Fruit fly (Drosophila melanogaster): ENCODE data around the gene Bka.

The Bka gene

DNA sequence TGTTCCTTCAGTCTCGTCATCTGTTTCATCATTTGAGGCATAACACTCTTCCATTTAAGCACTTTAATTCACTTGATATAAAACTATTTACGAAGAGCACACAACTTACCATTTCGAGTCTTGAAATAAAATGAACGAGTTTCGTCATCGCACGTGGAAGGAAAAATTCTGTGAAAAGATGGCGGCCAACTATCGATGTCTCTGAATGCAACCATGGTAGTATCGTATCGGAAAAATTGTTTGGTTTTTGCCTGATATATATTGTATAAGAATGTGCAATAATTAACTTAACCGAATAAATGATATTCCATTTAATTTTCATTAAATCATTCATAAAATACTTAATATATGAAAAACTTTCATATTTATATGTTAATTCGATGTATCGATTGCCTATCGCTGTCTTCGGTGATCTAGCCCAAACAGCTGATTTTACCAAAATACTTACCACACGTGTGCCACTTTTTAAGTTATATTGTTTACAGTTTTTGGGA lies at the start of gene Bka:
Gene Bka (plus strand): TSS at position 417 of the 494 bp plus-strand sequence.
- TF ChIP-seq CG9948 (tag; optimal IDR thresholded peaks at IDR 0.05) (no peak), D1 (tag; optimal IDR thresholded peaks at IDR 0.05) (peak; percentile 30), CG14655 (GFP tag; optimal IDR thresholded peaks at IDR 0.05) (no peak), CG8301 (tag; optimal IDR thresholded peaks at IDR 0.05) (no peak), CG34367 (tag; optimal IDR thresholded peaks at IDR 0.05) (no peak), EcR (GFP tag; optimal IDR thresholded peaks at IDR 0.05) (no peak), CG17806 (tag; optimal IDR thresholded peaks at IDR 0.05) (no peak), gl (tag; optimal IDR thresholded peaks at IDR 0.05) (peak; percentile 8), rn (GFP tag; IDR thresholded peaks at IDR 0.05) (no peak), Ets98B (GFP tag; IDR thresholded peaks at IDR 0.05) (no peak), Pif1B (GFP tag; optimal IDR thresholded peaks at IDR 0.05) (peak; percentile 48), CG4496 (GFP tag; IDR thresholded peaks at IDR 0.05) (peak; percentile 7; the same call in 1 of the 3 replicates), CG15710 (tag; optimal IDR thresholded peaks at IDR 0.05) (peak; percentile 45), CG8159 (tag; optimal IDR thresholded peaks at IDR 0.05) (no peak), CG13204 (GFP tag; optimal IDR thresholded peaks at IDR 0.05) (no peak), Snoo (tag; optimal IDR thresholded peaks at IDR 0.05) (peak; percentile 59), CG32121 (GFP tag; IDR thresholded peaks at IDR 0.05) (no peak), Pif1A (GFP tag; optimal IDR thresholded peaks at IDR 0.05) (no peak), fd96Ca (GFP tag; IDR thresholded peaks at IDR 0.05) (no peak)

DNA sequence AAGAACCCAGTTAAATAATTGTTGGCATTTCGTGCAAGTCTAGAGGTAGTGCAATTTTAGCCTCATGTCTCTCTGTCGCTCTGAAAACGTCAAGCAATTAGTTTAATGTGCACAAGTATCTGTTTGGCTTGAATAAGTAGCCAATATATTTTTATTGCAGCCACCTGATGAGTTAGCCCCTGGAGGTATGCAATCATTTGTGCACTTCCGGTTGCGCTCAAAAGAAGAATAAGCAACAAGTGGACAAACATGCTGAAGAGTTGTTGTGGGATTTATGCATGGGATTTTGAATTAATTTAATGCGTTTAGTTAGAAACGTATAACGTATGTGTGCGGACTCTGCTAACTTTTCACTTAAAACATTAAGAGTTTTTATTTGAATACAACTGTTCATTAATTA lies 44.3 kb upstream of the Bka start:
- no peak for TF ChIP-seq Pif1B (GFP tag; optimal IDR thresholded peaks at IDR 0.05)
- no peak for TF ChIP-seq CG9948 (tag; optimal IDR thresholded peaks at IDR 0.05)
- TF ChIP-seq CG14655 (GFP tag; optimal IDR thresholded peaks at IDR 0.05): no peak
- no peak for TF ChIP-seq CG13204 (GFP tag; optimal IDR thresholded peaks at IDR 0.05)
- TF ChIP-seq Snoo (tag; optimal IDR thresholded peaks at IDR 0.05): no peak
- TF ChIP-seq Pif1A (GFP tag; optimal IDR thresholded peaks at IDR 0.05): no peak
- TF ChIP-seq rn (GFP tag; IDR thresholded peaks at IDR 0.05): no peak
- no peak for TF ChIP-seq gl (tag; optimal IDR thresholded peaks at IDR 0.05)
- no peak for TF ChIP-seq CG8159 (tag; optimal IDR thresholded peaks at IDR 0.05)
- no peak for TF ChIP-seq CG32121 (GFP tag; IDR thresholded peaks at IDR 0.05)
- TF ChIP-seq CG34367 (tag; optimal IDR thresholded peaks at IDR 0.05): no peak
- no peak for TF ChIP-seq Ets98B (GFP tag; IDR thresholded peaks at IDR 0.05)
- TF ChIP-seq CG10348 (GFP tag; IDR thresholded peaks at IDR 0.05): no peak
- TF ChIP-seq fd96Ca (GFP tag; IDR thresholded peaks at IDR 0.05): no peak
- no peak for TF ChIP-seq D1 (tag; optimal IDR thresholded peaks at IDR 0.05)

DNA sequence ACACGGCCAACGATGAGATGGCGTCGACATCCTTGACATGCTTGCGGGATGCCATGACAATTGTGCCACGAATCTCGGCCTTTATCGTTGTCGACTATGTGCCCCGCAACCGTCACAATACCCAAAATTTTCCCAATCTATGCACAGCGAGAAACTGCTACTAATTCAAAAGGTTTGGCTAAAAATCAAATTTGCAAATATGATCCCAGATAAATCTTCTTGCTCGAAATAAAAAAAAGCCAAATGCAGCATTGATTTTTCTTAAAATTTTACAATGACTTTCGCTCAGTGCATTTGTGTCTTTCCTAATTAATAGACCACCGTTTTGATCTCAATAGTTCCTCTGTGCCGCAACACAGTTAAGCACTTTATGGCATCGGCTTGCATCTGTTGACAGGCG lies 32.1 kb upstream of the Bka start:
- no peak for TF ChIP-seq Pif1A (GFP tag; optimal IDR thresholded peaks at IDR 0.05)
- TF ChIP-seq CG8159 (tag; optimal IDR thresholded peaks at IDR 0.05): peak; percentile 7
- no peak for TF ChIP-seq D1 (tag; optimal IDR thresholded peaks at IDR 0.05)
- no peak for TF ChIP-seq CG17806 (tag; optimal IDR thresholded peaks at IDR 0.05)
- peak; percentile 28; the same call in 1 of the 3 replicates for TF ChIP-seq CG4496 (GFP tag; IDR thresholded peaks at IDR 0.05)

DNA sequence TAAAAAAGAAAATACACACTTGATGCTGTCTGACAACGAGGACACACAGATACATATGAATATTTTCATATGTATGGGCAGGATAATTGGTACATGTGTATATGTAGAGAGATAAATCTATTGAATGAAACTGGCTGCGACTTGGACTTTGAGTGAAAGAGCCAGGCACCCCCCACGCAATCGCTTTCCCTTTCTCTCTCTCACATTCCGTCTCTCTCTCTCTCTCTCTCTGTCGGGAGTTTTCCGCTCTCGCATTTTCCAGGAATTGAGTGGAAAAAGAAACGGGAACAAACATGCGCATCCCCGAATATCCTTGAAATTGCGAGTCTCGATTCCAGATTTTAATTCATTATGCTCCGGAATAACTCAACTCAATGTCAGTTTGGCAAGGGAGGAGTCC lies 31.6 kb upstream of the Bka start:
- TF ChIP-seq Pif1B (GFP tag; optimal IDR thresholded peaks at IDR 0.05) (no peak), CG8301 (tag; optimal IDR thresholded peaks at IDR 0.05) (no peak)

DNA sequence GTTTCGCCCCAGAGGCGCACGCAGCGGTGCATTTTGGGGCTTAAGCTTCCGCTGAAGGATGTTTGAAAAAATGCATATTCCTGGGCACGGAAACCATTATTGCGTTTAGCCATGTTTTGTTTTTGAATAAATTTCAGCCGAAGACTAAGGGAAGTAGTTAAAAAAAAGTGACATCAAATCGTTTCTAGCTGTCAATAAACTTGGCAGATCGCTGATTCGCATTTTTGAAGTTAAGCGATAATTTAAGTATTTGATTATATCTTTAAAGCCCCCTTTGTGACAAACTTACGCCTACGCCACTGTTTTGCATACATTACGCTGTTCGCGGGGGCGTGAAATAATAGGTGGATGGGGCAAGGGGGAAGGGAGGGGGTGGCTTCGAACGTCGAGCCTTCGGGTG lies 30.8 kb upstream of the Bka start:
- TF ChIP-seq CG13204 (GFP tag; optimal IDR thresholded peaks at IDR 0.05) (no peak), D1 (tag; optimal IDR thresholded peaks at IDR 0.05) (no peak), CG34367 (tag; optimal IDR thresholded peaks at IDR 0.05) (peak; percentile 29), Pif1B (GFP tag; optimal IDR thresholded peaks at IDR 0.05) (no peak), gl (tag; optimal IDR thresholded peaks at IDR 0.05) (no peak), CG8159 (tag; optimal IDR thresholded peaks at IDR 0.05) (peak; percentile 65), CG15710 (tag; optimal IDR thresholded peaks at IDR 0.05) (peak; percentile 48), CG32121 (GFP tag; IDR thresholded peaks at IDR 0.05) (no peak), rn (GFP tag; IDR thresholded peaks at IDR 0.05) (no peak), Snoo (tag; optimal IDR thresholded peaks at IDR 0.05) (no peak), Pif1A (GFP tag; optimal IDR thresholded peaks at IDR 0.05) (peak; percentile 32), EcR (GFP tag; optimal IDR thresholded peaks at IDR 0.05) (no peak), CG10348 (GFP tag; IDR thresholded peaks at IDR 0.05) (no peak), CG17806 (tag; optimal IDR thresholded peaks at IDR 0.05) (no peak), CG4496 (GFP tag; IDR thresholded peaks at IDR 0.05) (no peak), CG8301 (tag; optimal IDR thresholded peaks at IDR 0.05) (no peak), CG14655 (GFP tag; optimal IDR thresholded peaks at IDR 0.05) (peak; percentile 25), fd96Ca (GFP tag; IDR thresholded peaks at IDR 0.05) (no peak), CG9948 (tag; optimal IDR thresholded peaks at IDR 0.05) (peak; percentile 50), CG12605 (GFP tag; IDR thresholded peaks at IDR 0.05) (no peak), Ets98B (GFP tag; IDR thresholded peaks at IDR 0.05) (no peak)

DNA sequence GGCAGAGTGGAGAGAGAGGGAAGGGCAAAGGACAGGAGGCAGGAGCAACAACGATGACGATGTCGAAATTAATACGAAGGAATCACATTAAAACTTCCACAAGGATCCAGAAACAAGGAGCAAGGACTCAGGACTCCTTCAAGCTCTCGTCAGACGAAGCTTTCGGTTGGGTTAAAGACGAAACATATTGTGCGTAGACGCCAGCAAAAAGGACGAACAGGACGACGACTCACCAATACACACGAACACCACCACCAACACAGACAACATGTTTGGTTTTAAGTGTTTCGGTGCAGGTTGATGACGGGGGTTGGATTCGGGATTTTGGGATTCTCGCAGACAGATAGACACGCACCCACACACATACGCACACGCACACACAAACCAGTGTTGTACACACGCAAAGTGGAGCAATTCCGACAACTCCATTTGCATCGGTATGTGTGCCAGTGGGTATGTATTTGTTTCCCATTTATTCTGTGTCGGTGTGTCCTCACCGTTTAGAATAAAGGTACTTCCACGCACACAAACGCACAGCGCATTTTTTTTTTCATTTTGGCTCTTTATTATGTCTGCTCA lies 12.6 kb upstream of the Bka start:
- no peak for TF ChIP-seq Pif1A (GFP tag; optimal IDR thresholded peaks at IDR 0.05)

DNA sequence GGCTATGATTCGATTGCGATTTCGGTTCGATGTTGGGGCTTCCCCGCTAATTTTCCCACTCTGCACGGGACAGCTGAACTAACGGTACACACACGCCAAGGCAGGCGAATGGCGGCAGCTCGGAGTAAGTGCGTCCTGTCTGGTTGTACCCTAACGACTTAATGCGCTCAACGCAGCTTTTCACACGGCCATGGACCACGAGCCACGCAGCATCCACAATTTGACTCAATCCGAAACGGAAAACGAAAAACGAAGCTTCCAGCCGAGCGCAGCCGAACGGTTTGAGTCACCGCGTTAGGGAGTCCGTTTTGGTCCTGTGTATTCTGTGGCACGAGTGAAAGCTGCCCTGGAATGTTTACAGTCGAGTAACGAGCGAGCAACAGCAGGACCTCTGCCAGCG lies 9.0 kb upstream of the Bka start, which contains the start of gene nAChRalpha6:
Gene nAChRalpha6 (minus strand): TSS at position 165 of the 400 bp plus-strand sequence.
- no peak for TF ChIP-seq fd96Ca (GFP tag; IDR thresholded peaks at IDR 0.05)
- no peak for TF ChIP-seq CG8159 (tag; optimal IDR thresholded peaks at IDR 0.05)
- TF ChIP-seq Pif1B (GFP tag; optimal IDR thresholded peaks at IDR 0.05): no peak
- TF ChIP-seq rn (GFP tag; IDR thresholded peaks at IDR 0.05): no peak
- no peak for TF ChIP-seq CG12605 (GFP tag; IDR thresholded peaks at IDR 0.05)
- no peak for TF ChIP-seq CG17806 (tag; optimal IDR thresholded peaks at IDR 0.05)
- TF ChIP-seq Pif1A (GFP tag; optimal IDR thresholded peaks at IDR 0.05): no peak
- no peak for TF ChIP-seq Ets98B (GFP tag; IDR thresholded peaks at IDR 0.05)
- no peak for TF ChIP-seq EcR (GFP tag; optimal IDR thresholded peaks at IDR 0.05)
- TF ChIP-seq CG34367 (tag; optimal IDR thresholded peaks at IDR 0.05): no peak
- TF ChIP-seq CG14655 (GFP tag; optimal IDR thresholded peaks at IDR 0.05): no peak
- no peak for TF ChIP-seq CG9948 (tag; optimal IDR thresholded peaks at IDR 0.05)
- no peak for TF ChIP-seq Snoo (tag; optimal IDR thresholded peaks at IDR 0.05)
- no peak for TF ChIP-seq D1 (tag; optimal IDR thresholded peaks at IDR 0.05)
- TF ChIP-seq CG8301 (tag; optimal IDR thresholded peaks at IDR 0.05): no peak
- no peak for TF ChIP-seq gl (tag; optimal IDR thresholded peaks at IDR 0.05)
- TF ChIP-seq CG4496 (GFP tag; IDR thresholded peaks at IDR 0.05): no peak
- no peak for TF ChIP-seq CG10348 (GFP tag; IDR thresholded peaks at IDR 0.05)

All from whole organism, pupa.